Worm (Caenorhabditis elegans) whole organism, late embryonic: ENCODE measurements around the gene F13E9.15.

ENCODE experiments used
- C38D4.7 ChIP-seq: fragments of 200-800 bp; sonication (Bioruptor generic); optimal IDR thresholded peaks from 2 replicates; lab custom pipeline; 2018; ENCODE audit warnings: mild to moderate bottlenecking, missing genetic modification characterization, moderate library complexity, missing compliant biosample characterization
- K02D7.2 ChIP-seq: sonication (generic microtip); optimal IDR thresholded peaks from 2 replicates; lab custom pipeline; 2017; ENCODE audit warnings: mild to moderate bottlenecking, missing genetic modification characterization, missing compliant biosample characterization
- K09A11.1 ChIP-seq: sonication (generic microtip); optimal IDR thresholded peaks from 2 replicates; lab custom pipeline; 2017; ENCODE audit warnings: antibody characterized with exemption, mild to moderate bottlenecking, missing genetic modification characterization, missing compliant biosample characterization; ENCODE audit not compliant: insufficient read depth
- Y22D7AL.16 ChIP-seq: sonication (generic microtip); optimal IDR thresholded peaks from 2 replicates; lab custom pipeline; 2016; ENCODE audit warnings: missing genetic modification characterization, missing compliant biosample characterization
- ama-1 ChIP-seq: fragments of 150-350 bp; optimal IDR thresholded peaks from 2 replicates; lab custom pipeline; 2014
- ceh-14 ChIP-seq: sonication (generic microtip); optimal IDR thresholded peaks from 2 replicates; lab custom pipeline; 2016; ENCODE audit warnings: missing genotype, missing genetic modification characterization, missing compliant biosample characterization
- ceh-18 ChIP-seq: sonication (generic microtip); optimal IDR thresholded peaks from 2 replicates; lab custom pipeline; 2016; ENCODE audit warnings: missing genetic modification characterization, missing compliant biosample characterization
- ceh-30 ChIP-seq: fragments of 150-350 bp; optimal IDR thresholded peaks from 2 replicates; lab custom pipeline; 2014; ENCODE audit warnings: missing biosample characterization, missing genetic modification characterization
- ceh-34 ChIP-seq: sonication (generic microtip); optimal IDR thresholded peaks from 2 replicates; lab custom pipeline; 2016; ENCODE audit warnings: mild to moderate bottlenecking, missing genetic modification characterization, missing compliant biosample characterization
- ceh-45 ChIP-seq: fragments of 200-800 bp; sonication (Bioruptor generic); IDR thresholded peaks from 2 replicates; pipeline ENCODE4 v1.3.6; 2022; ENCODE audit warnings: missing genetic modification reagents, missing genetic modification characterization, missing compliant biosample characterization
- ceh-6 ChIP-seq: fragments of 200-800 bp; sonication (Bioruptor generic); optimal IDR thresholded peaks from 2 replicates; lab custom pipeline; 2018; ENCODE audit warnings: mild to moderate bottlenecking, missing genetic modification characterization, missing compliant biosample characterization
- che-1 ChIP-seq: sonication (generic microtip); optimal IDR thresholded peaks from 2 replicates; lab custom pipeline; 2016; ENCODE audit warnings: mild to moderate bottlenecking, missing genetic modification characterization, missing compliant biosample characterization
- dve-1 ChIP-seq: sonication (generic microtip); optimal IDR thresholded peaks from 2 replicates; lab custom pipeline; 2017; ENCODE audit warnings: antibody characterized with exemption, mild to moderate bottlenecking, missing genetic modification characterization, missing compliant biosample characterization
- elt-2 ChIP-seq: sonication (generic microtip); optimal IDR thresholded peaks from 2 replicates; lab custom pipeline; 2016; ENCODE audit warnings: missing genetic modification reagents, missing genetic modification characterization, missing compliant biosample characterization
- ets-4 ChIP-seq: sonication (generic microtip); optimal IDR thresholded peaks from 2 replicates; lab custom pipeline; 2016; ENCODE audit warnings: missing genetic modification characterization, missing compliant biosample characterization
- eyg-1 ChIP-seq: sonication (generic microtip); optimal IDR thresholded peaks from 2 replicates; lab custom pipeline; 2016; ENCODE audit warnings: missing genotype, missing genetic modification characterization, missing compliant biosample characterization
- fax-1 ChIP-seq: sonication (generic microtip); optimal IDR thresholded peaks from 2 replicates; lab custom pipeline; 2016; ENCODE audit warnings: missing genotype, missing genetic modification characterization, missing compliant biosample characterization
- fkh-6 ChIP-seq: sonication (generic microtip); optimal IDR thresholded peaks from 2 replicates; lab custom pipeline; 2016; ENCODE audit warnings: missing genetic modification characterization, missing compliant biosample characterization
- gmeb-2 ChIP-seq: sonication (generic microtip); optimal IDR thresholded peaks from 2 replicates; lab custom pipeline; 2016; ENCODE audit warnings: missing genetic modification characterization, inconsistent platforms, missing compliant biosample characterization
- hlh-13 ChIP-seq: fragments of 200-800 bp; sonication (Bioruptor generic); optimal IDR thresholded peaks from 2 replicates; lab custom pipeline; 2018; ENCODE audit warnings: mild to moderate bottlenecking, missing genetic modification characterization, missing compliant biosample characterization
- hlh-30 ChIP-seq: sonication (generic microtip); optimal IDR thresholded peaks from 2 replicates; lab custom pipeline; 2017; ENCODE audit warnings: antibody characterized with exemption, missing genetic modification characterization, missing compliant biosample characterization; ENCODE audit not compliant: insufficient read depth
- hlh-8 ChIP-seq: sonication (generic microtip); optimal IDR thresholded peaks from 2 replicates; lab custom pipeline; 2016; ENCODE audit warnings: missing genotype, missing genetic modification characterization, missing compliant biosample characterization
- lim-6 ChIP-seq: sonication (generic microtip); optimal IDR thresholded peaks from 2 replicates; lab custom pipeline; 2016; ENCODE audit warnings: missing genetic modification characterization, missing compliant biosample characterization
- lin-11 ChIP-seq: fragments of 200-800 bp; sonication (Bioruptor generic); optimal IDR thresholded peaks from 2 replicates; lab custom pipeline; 2018; ENCODE audit warnings: mild to moderate bottlenecking, missing genetic modification characterization, missing compliant biosample characterization
- madf-2 ChIP-seq: sonication (generic microtip); optimal IDR thresholded peaks from 2 replicates; lab custom pipeline; 2017; ENCODE audit warnings: missing genetic modification characterization, missing compliant biosample characterization
- nhr-11 ChIP-seq: fragments of 150-350 bp; optimal IDR thresholded peaks from 2 replicates; lab custom pipeline; 2014; ENCODE audit warnings: missing biosample characterization, missing genetic modification characterization
- nhr-232 ChIP-seq: sonication (generic microtip); optimal IDR thresholded peaks from 2 replicates; lab custom pipeline; 2016; ENCODE audit warnings: missing genetic modification characterization, missing compliant biosample characterization
- odd-2 ChIP-seq: sonication (generic microtip); optimal IDR thresholded peaks from 2 replicates; lab custom pipeline; 2017; ENCODE audit warnings: antibody characterized with exemption, mild to moderate bottlenecking, missing genetic modification characterization, missing compliant biosample characterization
- pag-3 ChIP-seq: sonication (generic microtip); optimal IDR thresholded peaks from 2 replicates; lab custom pipeline; 2016; ENCODE audit warnings: missing compliant biosample characterization, missing genetic modification characterization, borderline replicate concordance
- pat-9 ChIP-seq: fragments of 200-800 bp; sonication (Bioruptor generic); optimal IDR thresholded peaks from 2 replicates; lab custom pipeline; 2018; ENCODE audit warnings: mild to moderate bottlenecking, missing genetic modification characterization, moderate library complexity, missing compliant biosample characterization
- pax-1 ChIP-seq: fragments of 150-350 bp; optimal IDR thresholded peaks from 2 replicates; lab custom pipeline; 2014; ENCODE audit warnings: missing biosample characterization, missing genetic modification characterization
- pqm-1 ChIP-seq: sonication (generic microtip); optimal IDR thresholded peaks from 2 replicates; lab custom pipeline; 2016; ENCODE audit warnings: missing genetic modification characterization, missing compliant biosample characterization
- pros-1 ChIP-seq: fragments of 150-350 bp; optimal IDR thresholded peaks from 2 replicates; lab custom pipeline; 2014; ENCODE audit warnings: missing biosample characterization, missing genetic modification reagents, missing genetic modification characterization
- sox-4 ChIP-seq: sonication (generic microtip); optimal IDR thresholded peaks from 2 replicates; lab custom pipeline; 2017; ENCODE audit warnings: mild to moderate bottlenecking, missing genetic modification characterization, inconsistent platforms, missing compliant biosample characterization
- ttx-3 ChIP-seq: sonication (generic microtip); optimal IDR thresholded peaks from 2 replicates; lab custom pipeline; 2016; ENCODE audit warnings: missing genetic modification reagents, missing genetic modification characterization, missing compliant biosample characterization
- unc-3 ChIP-seq, 2 experiments: fragments of 200-800 bp in 1 of 2; sonication (Bioruptor generic) in 1 of 2; sonication (generic microtip) in 1 of 2; conservative IDR thresholded peaks in 1 of 2; optimal IDR thresholded peaks in 1 of 2; 2 replicates each; pipeline versions ENCODE4 v1.3.6 to Lab custom; 2016 to 2022; ENCODE audit warnings: missing compliant biosample characterization in 2 of 2, missing genetic modification characterization in 2 of 2, missing genetic modification reagents in 1 of 2
- unc-42 ChIP-seq: sonication (generic microtip); optimal IDR thresholded peaks from 2 replicates; lab custom pipeline; 2016; ENCODE audit warnings: missing genotype, missing genetic modification characterization, missing compliant biosample characterization
- unc-55 ChIP-seq: sonication (generic microtip); optimal IDR thresholded peaks from 2 replicates; lab custom pipeline; 2017; ENCODE audit warnings: missing biosample characterization, missing genetic modification reagents, missing genetic modification characterization
- unc-86 ChIP-seq: sonication (generic microtip); optimal IDR thresholded peaks from 2 replicates; lab custom pipeline; 2016; ENCODE audit warnings: missing genetic modification characterization, missing compliant biosample characterization
- ztf-16 ChIP-seq: sonication (generic microtip); optimal IDR thresholded peaks from 2 replicates; lab custom pipeline; 2017; ENCODE audit warnings: missing genetic modification characterization, missing compliant biosample characterization

F13E9.15 gene

ce11 chrIV:10884263-10884662 lies 5.4 kb downstream of the F13E9.15 start, which contains the start of gene F13E9.5:
Gene F13E9.5 (minus strand): TSS chrIV:10884363.
- TF ChIP-seq fax-1: no peak
- no peak for TF ChIP-seq hlh-8 (tag; lab: Kevin White, UChicago)
- no peak for TF ChIP-seq lim-6 (tag; lab: Kevin White, UChicago)
- TF ChIP-seq ceh-14 (tag; lab: Kevin White, UChicago): no peak
- no peak for TF ChIP-seq C38D4.7 (GFP tag; lab: Kevin White, UChicago)
- no peak for TF ChIP-seq Y22D7AL.16 (tag; lab: Kevin White, UChicago)
- no peak for TF ChIP-seq hlh-13 (GFP tag; lab: Kevin White, UChicago)
- no peak for TF ChIP-seq ztf-16 (tag; lab: Kevin White, UChicago)
- no peak for TF ChIP-seq ets-4 (tag; lab: Kevin White, UChicago)
- no peak for TF ChIP-seq nhr-232 (tag; lab: Kevin White, UChicago)
- no peak for TF ChIP-seq ama-1 (lab: Kevin White, UChicago)
- TF ChIP-seq che-1 (tag; lab: Kevin White, UChicago): no peak
- no peak for TF ChIP-seq K09A11.1 (tag; lab: Kevin White, UChicago)
- no peak for TF ChIP-seq gmeb-2
- no peak for TF ChIP-seq dve-1 (tag; lab: Kevin White, UChicago)
- no peak for TF ChIP-seq pros-1
- TF ChIP-seq nhr-11: no peak

ce11 chrIV:10881230-10881629 lies 8.4 kb downstream of the F13E9.15 start, which contains the start of gene F13E9.13:
Gene F13E9.13 (plus strand): TSS chrIV:10881546.
- TF ChIP-seq elt-2 (tag; lab: Kevin White, UChicago) (peak; percentile 86), odd-2 (tag; lab: Kevin White, UChicago) (no peak), ceh-30 (no peak)

DNA sequence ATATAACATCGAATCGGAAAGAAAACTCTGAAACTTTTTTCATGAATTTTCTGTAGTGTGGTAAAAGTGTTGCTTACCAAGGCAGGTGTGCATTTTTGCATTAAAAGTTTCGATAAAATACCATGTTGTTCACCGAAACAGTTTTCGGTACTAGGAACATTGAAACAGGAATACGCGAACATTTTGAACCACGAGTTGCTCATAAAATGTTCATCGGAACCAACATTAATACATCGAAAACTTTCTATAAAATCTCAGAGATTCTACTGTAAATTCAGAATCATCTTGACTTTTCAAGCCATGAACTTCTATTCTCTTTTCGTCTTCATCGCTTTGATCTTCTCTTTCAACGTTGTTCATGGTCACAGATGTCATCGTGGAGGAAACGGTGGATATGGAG lies 9.4 kb downstream of the F13E9.15 start, which contains the start of gene fipr-15:
Gene fipr-15 (plus strand): TSS at position 301 of the 400 bp plus-strand sequence.
- no peak for TF ChIP-seq Y22D7AL.16 (tag; lab: Kevin White, UChicago)
- TF ChIP-seq K02D7.2 (tag; lab: Kevin White, UChicago): no peak
- TF ChIP-seq pqm-1 (tag; lab: Kevin White, UChicago): no peak
- no peak for TF ChIP-seq fkh-6
- TF ChIP-seq pat-9 (tag; lab: Kevin White, UChicago): no peak
- TF ChIP-seq sox-4: no peak
- TF ChIP-seq pag-3 (tag; lab: Kevin White, UChicago): no peak
- no peak for TF ChIP-seq elt-2 (tag; lab: Kevin White, UChicago)
- no peak for TF ChIP-seq unc-55 (GFP tag; lab: Kevin White, UChicago)
- TF ChIP-seq lin-11: no peak
- no peak for TF ChIP-seq pax-1
- TF ChIP-seq madf-2 (tag; lab: Kevin White, UChicago): no peak
- TF ChIP-seq hlh-8 (tag; lab: Kevin White, UChicago): no peak
- no peak for TF ChIP-seq hlh-30
- TF ChIP-seq ets-4 (tag; lab: Kevin White, UChicago): no peak
- no peak for TF ChIP-seq unc-42 (tag; lab: Kevin White, UChicago)
- TF ChIP-seq ceh-18 (tag; lab: Kevin White, UChicago): no peak
- TF ChIP-seq, all 69 proteins: peak for 0

DNA sequence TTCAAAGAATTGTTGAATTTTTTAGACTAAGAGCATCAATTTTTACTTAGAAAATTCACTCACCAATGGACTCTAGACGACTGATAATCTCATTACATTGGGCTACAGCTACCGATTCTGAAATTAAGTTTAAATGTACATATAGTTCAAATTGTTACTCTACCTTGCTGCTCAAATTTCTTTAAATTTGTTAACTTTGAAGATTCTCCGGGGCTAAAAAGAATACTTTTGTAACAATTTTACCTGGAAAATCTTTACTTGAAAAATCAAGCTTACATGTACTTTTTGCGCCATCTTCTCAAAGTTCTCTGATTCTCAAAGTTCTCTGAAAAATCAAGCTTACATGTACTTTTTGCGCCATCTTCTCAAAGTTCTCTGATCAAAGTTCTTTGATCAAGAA lies 10.1 kb downstream of the F13E9.15 start, which contains the start of gene sdz-13:
Gene sdz-13 (minus strand): TSS at position 101 of the 400 bp plus-strand sequence.
- TF ChIP-seq unc-86 (tag; lab: Kevin White, UChicago) (no peak), ttx-3 (tag; lab: Kevin White, UChicago) (no peak), ceh-34 (tag; lab: Kevin White, UChicago) (no peak), ceh-45 (GFP tag; lab: Robert Waterston, UW) (no peak), ceh-30 (no peak), fkh-6 (no peak), unc-3 (GFP tag; conservative IDR thresholded peaks at IDR 0.05; lab: Robert Waterston, UW) (no peak), unc-3 (tag; optimal IDR thresholded peaks at IDR 0.05; lab: Kevin White, UChicago) (no peak), hlh-8 (tag; lab: Kevin White, UChicago) (no peak), nhr-11 (no peak), ceh-6 (GFP tag; lab: Kevin White, UChicago) (no peak), pax-1 (no peak), odd-2 (tag; lab: Kevin White, UChicago) (no peak), ama-1 (lab: Kevin White, UChicago) (no peak), ets-4 (tag; lab: Kevin White, UChicago) (no peak), eyg-1 (tag; lab: Kevin White, UChicago) (no peak), K02D7.2 (tag; lab: Kevin White, UChicago) (no peak)
